Fruit fly (Drosophila melanogaster) whole organism, adult: ENCODE data around the gene CG5989.

Experiments
- CG12768 ChIP-seq: fragments of 200-800 bp; sonication (Bioruptor generic); optimal IDR thresholded peaks from 2 replicates; lab custom pipeline; 2017; ENCODE audit warnings: missing biosample characterization, missing genetic modification characterization, mild to moderate bottlenecking, moderate library complexity, missing genetic modification reagents
- CG14711 ChIP-seq: fragments of 200-800 bp; sonication (Bioruptor generic); optimal IDR thresholded peaks from 2 replicates; lab custom pipeline; 2018; ENCODE audit warnings: missing biosample characterization, mild to moderate bottlenecking, missing genetic modification characterization, moderate library complexity
- CG33017 ChIP-seq: fragments of 200-800 bp; sonication (Bioruptor generic); optimal IDR thresholded peaks from 2 replicates; lab custom pipeline; 2018; ENCODE audit warnings: missing biosample characterization, mild to moderate bottlenecking, missing genetic modification characterization, moderate library complexity
- CG5204 ChIP-seq: fragments of 200-800 bp; sonication (Bioruptor generic); optimal IDR thresholded peaks from 2 replicates; lab custom pipeline; 2016; ENCODE audit warnings: missing biosample characterization, missing genetic modification characterization
- Mnt ChIP-seq: fragments of 200-800 bp; sonication (Bioruptor generic); optimal IDR thresholded peaks from 2 replicates; lab custom pipeline; 2016; ENCODE audit warnings: missing biosample characterization, mild to moderate bottlenecking, missing genetic modification characterization
- bab1 ChIP-seq: fragments of 200-800 bp; sonication (Bioruptor generic); optimal IDR thresholded peaks from 3 replicates; lab custom pipeline; 2019; ENCODE audit warnings: missing biosample characterization, mild to moderate bottlenecking, missing genetic modification characterization, moderate library complexity
- cnc ChIP-seq, 2 experiments: fragments of >200 bp; optimal IDR thresholded peaks; 2 replicates each; lab custom pipeline; 2017
- kay ChIP-seq: fragments of 200-800 bp; sonication (Bioruptor generic); peaks from one replicate; lab custom pipeline; 2016; ENCODE audit warnings: missing biosample characterization, missing genetic modification characterization, borderline replicate concordance

- peak; percentile 88 for TF ChIP-seq kay (GFP tag; lab: Kevin White, UChicago)
- TF ChIP-seq bab1, result no peak
- no peak for TF ChIP-seq CG12768
- TF ChIP-seq CG14711, result no peak
- TF ChIP-seq CG33017, result peak; percentile 51
- no peak for TF ChIP-seq cnc (optimal IDR thresholded peaks at IDR 0.05; lab: Kevin White, UChicago)
- TF ChIP-seq CG5204 (GFP tag; lab: Kevin White, UChicago), result peak; percentile 47
- no peak for TF ChIP-seq Mnt (GFP tag; lab: Kevin White, UChicago)
Measured at dm6 chr3L:8580780-8581179, 23.2 kb downstream of the CG5989 start.
